Worm (Caenorhabditis elegans): ENCODE measurements around the gene cash-1.

cash-1 gene

ce11 chrV:10361830-10362397, at the start of gene cash-1:
TSS of gene cash-1 (plus strand) at chrV:10362261.
- no peak for TF ChIP-seq ceh-9 (tag; optimal IDR thresholded peaks at IDR 0.05)
- TF ChIP-seq egl-5 (tag; optimal IDR thresholded peaks at IDR 0.05), result no peak
- no peak for TF ChIP-seq elt-3 (tag; optimal IDR thresholded peaks at IDR 0.05)
- TF ChIP-seq R02D3.7 (tag; optimal IDR thresholded peaks at IDR 0.05), result no peak
- no peak for TF ChIP-seq elt-1 (tag; optimal IDR thresholded peaks at IDR 0.05)
- no peak for TF ChIP-seq nhr-28 (tag; optimal IDR thresholded peaks at IDR 0.05)
- TF ChIP-seq nhr-67 (tag; optimal IDR thresholded peaks at IDR 0.05), result no peak
- TF ChIP-seq nhr-25 (tag; optimal IDR thresholded peaks at IDR 0.05), result peak; percentile 75
- TF ChIP-seq eor-1 (tag; optimal IDR thresholded peaks at IDR 0.05), result no peak
- peak; percentile 87 for TF ChIP-seq pha-4 (tag; optimal IDR thresholded peaks at IDR 0.05)
- TF ChIP-seq ztf-11 (tag; optimal IDR thresholded peaks at IDR 0.05), result no peak
- no peak for TF ChIP-seq jun-1 (tag; optimal IDR thresholded peaks at IDR 0.05)
- no peak for TF ChIP-seq daf-12 (tag; optimal IDR thresholded peaks at IDR 0.05)
- no peak for TF ChIP-seq fos-1 (tag; optimal IDR thresholded peaks at IDR 0.05)
- peak; percentile 80 for TF ChIP-seq lin-39 (tag; optimal IDR thresholded peaks at IDR 0.05)
- TF ChIP-seq ceh-82 (tag; optimal IDR thresholded peaks at IDR 0.05), result no peak
- no peak for TF ChIP-seq ztf-4 (tag; optimal IDR thresholded peaks at IDR 0.05)
- TF ChIP-seq nhr-76 (tag; optimal IDR thresholded peaks at IDR 0.05), result no peak
- TF ChIP-seq elt-2 (tag; optimal IDR thresholded peaks at IDR 0.05), result peak; percentile 77
- peak; percentile 66 for TF ChIP-seq nhr-23 (tag; optimal IDR thresholded peaks at IDR 0.05)
- no peak for TF ChIP-seq unc-62 (GFP tag; optimal IDR thresholded peaks at IDR 0.05)
- no peak for TF ChIP-seq lsy-12 (tag; optimal IDR thresholded peaks at IDR 0.05)
- no peak for TF ChIP-seq nhr-11 (tag; optimal IDR thresholded peaks at IDR 0.05)
- no peak for TF ChIP-seq ama-1 (optimal IDR thresholded peaks at IDR 0.05)
- TF ChIP-seq ceh-16 (tag; optimal IDR thresholded peaks at IDR 0.05), result no peak
- peak; percentile 74 for TF ChIP-seq nfya-1 (tag; optimal IDR thresholded peaks at IDR 0.05; ENCODE audit: insufficient read depth)
- peak; percentile 38 for TF ChIP-seq skn-1 (tag; optimal IDR thresholded peaks at IDR 0.05)
- TF ChIP-seq mml-1 (tag; optimal IDR thresholded peaks at IDR 0.05), result no peak
- no peak for TF ChIP-seq unc-39 (tag; optimal IDR thresholded peaks at IDR 0.05)
- no peak for TF ChIP-seq aly-2 (tag; optimal IDR thresholded peaks at IDR 0.05)
- peak; percentile 66 for TF ChIP-seq snpc-4 (tag; optimal IDR thresholded peaks at IDR 0.05)
- TF ChIP-seq nhr-77 (tag; optimal IDR thresholded peaks at IDR 0.05), result no peak
- peak; percentile 60 for TF ChIP-seq pqm-1 (tag; optimal IDR thresholded peaks at IDR 0.05)
- no peak for TF ChIP-seq tbx-2 (tag; optimal IDR thresholded peaks at IDR 0.05)
- no peak for TF ChIP-seq nhr-237 (tag; optimal IDR thresholded peaks at IDR 0.05)
- no peak for TF ChIP-seq sea-2 (GFP tag; optimal IDR thresholded peaks at IDR 0.05)
- no peak for TF ChIP-seq fkh-10 (GFP tag; optimal IDR thresholded peaks at IDR 0.05)
- peak; percentile 9 for TF ChIP-seq ceh-28 (tag; optimal IDR thresholded peaks at IDR 0.05)
- TF ChIP-seq nhr-12 (tag; optimal IDR thresholded peaks at IDR 0.05), result no peak
- no peak for TF ChIP-seq mdl-1 (tag; optimal IDR thresholded peaks at IDR 0.05)
- TF ChIP-seq egl-27 (tag; optimal IDR thresholded peaks at IDR 0.05), result no peak
- no peak for TF ChIP-seq ZK546.5 (tag; optimal IDR thresholded peaks at IDR 0.05)
- TF ChIP-seq fkh-2 (tag; optimal IDR thresholded peaks at IDR 0.05), result no peak
- TF ChIP-seq zag-1 (tag; optimal IDR thresholded peaks at IDR 0.05), result no peak
- TF ChIP-seq hmg-11 (tag; optimal IDR thresholded peaks at IDR 0.05), result no peak
- TF ChIP-seq lin-15B (tag; optimal IDR thresholded peaks at IDR 0.05), result peak; percentile 93
- TF ChIP-seq nhr-43 (tag; optimal IDR thresholded peaks at IDR 0.05; ENCODE audit: poor library complexity, severe bottlenecking), result no peak

ce11 chrV:10313953-10314352, 48.1 kb upstream of the cash-1 start, which contains the start of gene gcy-6:
TSS of gene gcy-6 (minus strand) at chrV:10314053.
- TF ChIP-seq egl-27 (tag; optimal IDR thresholded peaks at IDR 0.05), result no peak
- TF ChIP-seq fos-1 (tag; optimal IDR thresholded peaks at IDR 0.05), result no peak
- TF ChIP-seq elt-1 (tag; optimal IDR thresholded peaks at IDR 0.05), result no peak
- no peak for TF ChIP-seq lin-15B (tag; optimal IDR thresholded peaks at IDR 0.05)
- no peak for TF ChIP-seq unc-62 (GFP tag; optimal IDR thresholded peaks at IDR 0.05)
- no peak for TF ChIP-seq fkh-2 (tag; optimal IDR thresholded peaks at IDR 0.05)
- no peak for TF ChIP-seq ama-1 (optimal IDR thresholded peaks at IDR 0.05)
- no peak for TF ChIP-seq sea-2 (GFP tag; optimal IDR thresholded peaks at IDR 0.05)
- no peak for TF ChIP-seq ceh-82 (tag; optimal IDR thresholded peaks at IDR 0.05)
- no peak for TF ChIP-seq mml-1 (tag; optimal IDR thresholded peaks at IDR 0.05)
- no peak for TF ChIP-seq lin-39 (tag; optimal IDR thresholded peaks at IDR 0.05)
- TF ChIP-seq ceh-9 (tag; optimal IDR thresholded peaks at IDR 0.05), result no peak
- TF ChIP-seq elt-2 (tag; optimal IDR thresholded peaks at IDR 0.05), result no peak
- TF ChIP-seq jun-1 (tag; optimal IDR thresholded peaks at IDR 0.05), result no peak
- no peak for TF ChIP-seq ZK546.5 (tag; optimal IDR thresholded peaks at IDR 0.05)
- TF ChIP-seq nhr-11 (tag; optimal IDR thresholded peaks at IDR 0.05), result no peak
- no peak for TF ChIP-seq tbx-2 (tag; optimal IDR thresholded peaks at IDR 0.05)

All from whole organism, L3 larva.